Worm (Caenorhabditis elegans): ENCODE measurements around the gene fbxb-74.

fbxb-74 gene

ce11 chrIV:4390438-4390894 is 48.6 kb downstream of the fbxb-74 start, which contains the start of the genes rpl-7A and set-21 (continued):
- peak; percentile 97 for TF ChIP-seq lin-14 (GFP tag; optimal IDR thresholded peaks at IDR 0.05)
- no peak for TF ChIP-seq ets-5 (GFP tag; IDR thresholded peaks at IDR 0.05)
- peak; percentile 92 for TF ChIP-seq mab-9 (GFP tag; IDR thresholded peaks at IDR 0.05)
- peak; percentile 53 for TF ChIP-seq snpc-4 (tag; optimal IDR thresholded peaks at IDR 0.05)
- TF ChIP-seq C16A3.4 (tag; optimal IDR thresholded peaks at IDR 0.05) = peak; percentile 91
- peak; percentile 20 to 85 (median 78) for TF ChIP-seq elt-3 (tag; optimal IDR thresholded peaks at IDR 0.05)
- no peak for TF ChIP-seq nhr-76 (tag; optimal IDR thresholded peaks at IDR 0.05)
- peak; percentile 96 for TF ChIP-seq nhr-90 (tag; optimal IDR thresholded peaks at IDR 0.05; ENCODE audit: poor library complexity)
- no peak for TF ChIP-seq aha-1 (tag; optimal IDR thresholded peaks at IDR 0.05)
- TF ChIP-seq ztf-11 (tag; optimal IDR thresholded peaks at IDR 0.05) = peak in 1 of 2 experiments; percentile 92
- peak; percentile 85 for TF ChIP-seq aly-2 (tag; optimal IDR thresholded peaks at IDR 0.05)
- no peak for TF ChIP-seq zag-1 (tag; optimal IDR thresholded peaks at IDR 0.05)
- TF ChIP-seq ces-1 (GFP tag; optimal IDR thresholded peaks at IDR 0.05) = no peak
- peak; percentile 89 for TF ChIP-seq ztf-4 (tag; optimal IDR thresholded peaks at IDR 0.05)
- TF ChIP-seq tbx-2 (tag; optimal IDR thresholded peaks at IDR 0.05) = peak; percentile 95
- TF ChIP-seq nhr-85 (tag) = peak; percentile 98
- TF ChIP-seq unc-130 (tag; optimal IDR thresholded peaks at IDR 0.05) = peak; percentile 77
- peak; percentile 94 to 95 (median 95) for TF ChIP-seq dpl-1 (GFP tag; optimal IDR thresholded peaks at IDR 0.05)
- TF ChIP-seq F16B12.6 (tag; optimal IDR thresholded peaks at IDR 0.05) = peak; percentile 77
- peak; percentile 95 for TF ChIP-seq ceh-88 (GFP tag; IDR thresholded peaks at IDR 0.05)
- TF ChIP-seq tlp-1 (tag; optimal IDR thresholded peaks at IDR 0.05) = no peak
- TF ChIP-seq lin-15B (tag; optimal IDR thresholded peaks at IDR 0.05) = peak; percentile 92
- peak; percentile 26 for TF ChIP-seq ceh-63 (GFP tag; optimal IDR thresholded peaks at IDR 0.05)
- TF ChIP-seq skn-1 (tag; optimal IDR thresholded peaks at IDR 0.05) = peak; percentile 61
- no peak for TF ChIP-seq unc-62 (GFP tag; optimal IDR thresholded peaks at IDR 0.05)
- peak; percentile 84 to 94 (median 90) for TF ChIP-seq ceh-82 (tag; optimal IDR thresholded peaks at IDR 0.05)
- peak; percentile 98 for TF ChIP-seq nhr-71 (tag; optimal IDR thresholded peaks at IDR 0.05)
- peak; percentile 94 to 98 for TF ChIP-seq efl-1 (optimal IDR thresholded peaks at IDR 0.05)
- peak; percentile 93 to 100 for TF ChIP-seq efl-1 (GFP tag; optimal IDR thresholded peaks at IDR 0.05 in 1 of 2)
- peak; percentile 99 for TF ChIP-seq isw-1 (GFP tag; IDR thresholded peaks at IDR 0.05)
- no peak for TF ChIP-seq ama-1 (optimal IDR thresholded peaks at IDR 0.05)
- TF ChIP-seq Y116A8C.19 (tag; optimal IDR thresholded peaks at IDR 0.05; ENCODE audit: borderline replicate concordance) = no peak
- peak; percentile 95 for TF ChIP-seq swsn-7 (tag; optimal IDR thresholded peaks at IDR 0.05)

Measured in whole organism, L1 larva.